Fruit fly (Drosophila melanogaster): ENCODE data around the gene CG6813.
A peak's percentile ranks its signal among the peaks of the same experiment; 100 is the strongest.

Gene CG6813

DNA sequence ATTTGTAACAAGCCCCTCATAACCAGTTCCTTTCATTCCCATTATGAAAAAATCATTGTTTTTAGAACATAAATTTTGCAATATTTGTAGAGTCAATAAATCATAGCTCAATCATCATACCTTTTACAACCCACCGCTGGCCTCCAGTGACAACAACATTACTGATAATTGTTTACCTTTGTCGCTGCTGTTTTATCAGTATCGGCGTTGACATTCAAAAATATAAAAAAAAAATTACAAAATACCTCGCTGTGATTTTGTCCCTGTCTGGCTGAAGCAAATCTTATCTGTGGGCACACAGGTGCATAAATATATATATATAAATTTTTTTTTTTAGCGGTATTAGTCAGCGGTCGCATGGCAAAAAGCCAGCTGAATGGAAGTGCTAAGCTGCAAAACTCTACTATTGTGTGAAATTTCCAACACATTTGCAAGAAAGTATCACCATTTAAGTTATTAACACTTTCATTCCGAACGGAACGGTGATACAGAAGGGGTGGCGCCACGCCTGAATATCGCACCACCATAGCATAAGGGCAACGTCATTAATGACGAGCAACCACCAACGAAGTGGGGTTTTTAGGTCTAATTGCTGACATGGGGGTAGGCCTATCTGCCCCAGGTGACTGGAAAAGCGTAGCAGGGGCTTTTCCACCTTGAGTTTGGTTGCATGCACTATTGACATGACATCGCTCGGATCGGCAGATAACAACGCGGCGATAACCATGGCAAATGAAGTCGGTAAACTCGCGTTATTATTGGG is 39.7 kb upstream of the CG6813 start:
- peak; percentile 12 for TF ChIP-seq Pif1A (GFP tag; optimal IDR thresholded peaks at IDR 0.05)
- TF ChIP-seq CG4496 (GFP tag; IDR thresholded peaks at IDR 0.05) = no peak

DNA sequence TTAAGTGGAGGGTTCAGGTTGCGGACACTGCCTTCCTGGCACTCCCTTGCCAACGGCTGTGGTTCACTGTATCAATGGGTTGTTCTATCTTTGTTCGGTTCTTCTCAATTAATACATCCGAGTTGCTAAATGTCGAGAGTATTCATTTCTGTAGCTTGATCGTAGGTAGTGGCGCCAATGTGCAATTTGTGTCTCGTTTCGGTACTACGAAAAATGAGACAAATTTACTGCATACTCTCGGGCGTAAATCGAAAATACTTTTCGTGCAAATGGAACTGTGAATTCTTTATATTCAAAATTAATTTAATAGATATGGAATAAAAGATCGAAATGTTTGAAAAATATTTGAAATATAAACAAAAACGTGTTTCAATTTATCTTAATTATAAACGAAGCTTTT is 39.1 kb upstream of the CG6813 start:
- no peak for TF ChIP-seq CG10348 (GFP tag; IDR thresholded peaks at IDR 0.05)
- no peak for TF ChIP-seq CG8301 (tag; optimal IDR thresholded peaks at IDR 0.05)
- TF ChIP-seq CG4496 (GFP tag; IDR thresholded peaks at IDR 0.05) = no peak
- TF ChIP-seq fd96Ca (GFP tag; IDR thresholded peaks at IDR 0.05) = no peak
- 0 out of 2 replicates have a peak, but pooled peaks have one; percentile 2 for TF ChIP-seq CG32121 (GFP tag; IDR thresholded peaks at IDR 0.05)
- TF ChIP-seq D1 (tag; optimal IDR thresholded peaks at IDR 0.05) = peak; percentile 38

DNA sequence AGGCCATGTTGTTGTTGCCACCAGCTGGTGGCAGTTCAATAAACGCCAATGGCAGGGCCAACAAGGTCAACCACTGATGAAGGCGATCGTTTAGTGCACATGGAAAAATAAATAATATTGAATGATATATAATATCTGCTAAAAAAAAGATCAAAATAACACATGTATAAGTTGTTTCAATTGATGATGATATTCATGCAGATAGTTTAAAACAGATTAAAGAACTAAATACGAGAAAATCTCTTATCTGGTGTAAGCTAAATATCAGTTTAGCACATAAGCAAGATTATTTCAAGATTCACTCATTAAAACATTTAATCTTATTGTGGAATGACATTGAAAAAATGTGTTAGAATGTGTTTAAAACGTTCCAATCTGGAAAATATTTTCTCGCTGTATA is 37.0 kb upstream of the CG6813 start:
- TF ChIP-seq CG17806 (tag; optimal IDR thresholded peaks at IDR 0.05) = peak; percentile 3
- TF ChIP-seq fd96Ca (GFP tag; IDR thresholded peaks at IDR 0.05) = no peak
- TF ChIP-seq CG9948 (tag; optimal IDR thresholded peaks at IDR 0.05) = peak; percentile 30
- no peak for TF ChIP-seq CG12605 (GFP tag; IDR thresholded peaks at IDR 0.05)
- no peak for TF ChIP-seq Ets98B (GFP tag; IDR thresholded peaks at IDR 0.05)
- no peak for TF ChIP-seq CG10348 (GFP tag; IDR thresholded peaks at IDR 0.05)
- peak; percentile 63 for TF ChIP-seq EcR (GFP tag; optimal IDR thresholded peaks at IDR 0.05)
- no peak for TF ChIP-seq CG4496 (GFP tag; IDR thresholded peaks at IDR 0.05)
- peak; percentile 27 for TF ChIP-seq CG15710 (tag; optimal IDR thresholded peaks at IDR 0.05)
- no peak for TF ChIP-seq CG13204 (GFP tag; optimal IDR thresholded peaks at IDR 0.05)
- TF ChIP-seq CG8159 (tag; optimal IDR thresholded peaks at IDR 0.05) = peak; percentile 44
- no peak for TF ChIP-seq gl (tag; optimal IDR thresholded peaks at IDR 0.05)

DNA sequence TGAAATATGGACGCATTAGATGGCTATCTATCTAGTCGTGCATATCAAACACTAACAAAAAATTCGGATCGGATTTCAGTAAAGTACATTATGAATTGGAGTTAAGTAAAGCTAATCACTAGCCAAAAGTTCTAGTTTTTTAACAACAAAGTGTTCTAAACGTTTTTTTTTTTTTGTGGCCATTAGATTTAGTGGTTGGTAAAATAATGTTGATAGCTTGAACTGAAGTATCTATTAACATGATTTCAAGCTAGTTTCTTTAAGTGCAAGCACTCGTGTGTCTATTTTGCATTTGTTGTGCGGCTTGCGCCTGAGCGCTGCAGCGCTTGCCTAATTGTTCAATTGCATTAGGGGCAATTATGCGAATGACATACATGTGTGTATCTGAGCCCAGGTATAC is 36.2 kb upstream of the CG6813 start:
- no peak for TF ChIP-seq CG14655 (GFP tag; optimal IDR thresholded peaks at IDR 0.05)
- no peak for TF ChIP-seq CG10348 (GFP tag; IDR thresholded peaks at IDR 0.05)
- no peak for TF ChIP-seq Snoo (tag; optimal IDR thresholded peaks at IDR 0.05)
- TF ChIP-seq CG8159 (tag; optimal IDR thresholded peaks at IDR 0.05) = no peak
- TF ChIP-seq rn (GFP tag; IDR thresholded peaks at IDR 0.05) = no peak
- TF ChIP-seq CG15710 (tag; optimal IDR thresholded peaks at IDR 0.05) = no peak
- no peak for TF ChIP-seq CG13204 (GFP tag; optimal IDR thresholded peaks at IDR 0.05)
- TF ChIP-seq Pif1A (GFP tag; optimal IDR thresholded peaks at IDR 0.05) = no peak
- no peak for TF ChIP-seq CG34367 (tag; optimal IDR thresholded peaks at IDR 0.05)
- TF ChIP-seq Ets98B (GFP tag; IDR thresholded peaks at IDR 0.05) = peak; percentile 30; the same call in 1 of the 2 replicates
- TF ChIP-seq CG32121 (GFP tag; IDR thresholded peaks at IDR 0.05) = peak; percentile 62
- TF ChIP-seq CG8301 (tag; optimal IDR thresholded peaks at IDR 0.05) = no peak
- TF ChIP-seq gl (tag; optimal IDR thresholded peaks at IDR 0.05) = no peak
- TF ChIP-seq EcR (GFP tag; optimal IDR thresholded peaks at IDR 0.05) = no peak

DNA sequence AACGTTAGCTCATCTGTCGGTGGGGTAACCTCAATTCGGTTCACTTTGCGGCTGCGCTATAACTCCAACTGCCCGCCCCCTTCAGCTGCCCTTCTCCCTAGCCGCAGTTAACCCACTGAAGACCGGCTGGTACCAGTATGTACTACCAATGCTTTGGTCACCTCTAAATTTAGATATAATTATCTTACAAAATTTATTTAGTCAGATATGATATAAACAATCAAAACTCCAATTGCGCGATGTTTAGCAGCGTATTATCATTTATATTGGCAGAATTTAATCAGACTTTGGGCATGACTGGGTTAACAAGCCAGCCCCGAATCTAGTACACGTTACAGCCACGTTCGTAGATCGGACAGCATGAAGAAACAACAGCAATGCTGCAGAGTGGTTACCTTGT is 35.3 kb upstream of the CG6813 start:
- TF ChIP-seq Snoo (tag; optimal IDR thresholded peaks at IDR 0.05) (no peak), EcR (GFP tag; optimal IDR thresholded peaks at IDR 0.05) (no peak), rn (GFP tag; IDR thresholded peaks at IDR 0.05) (no peak; the same call in 1 of the 2 replicates), CG12605 (GFP tag; IDR thresholded peaks at IDR 0.05) (peak; percentile 38; the same call in 1 of the 2 replicates), CG13204 (GFP tag; optimal IDR thresholded peaks at IDR 0.05) (peak; percentile 18), CG4496 (GFP tag; IDR thresholded peaks at IDR 0.05) (peak; percentile 74), CG9948 (tag; optimal IDR thresholded peaks at IDR 0.05) (peak; percentile 67), gl (tag; optimal IDR thresholded peaks at IDR 0.05) (peak; percentile 40), CG8301 (tag; optimal IDR thresholded peaks at IDR 0.05) (peak; percentile 54), CG34367 (tag; optimal IDR thresholded peaks at IDR 0.05) (peak; percentile 47), D1 (tag; optimal IDR thresholded peaks at IDR 0.05) (no peak), Ets98B (GFP tag; IDR thresholded peaks at IDR 0.05) (peak; percentile 75), Pif1A (GFP tag; optimal IDR thresholded peaks at IDR 0.05) (peak; percentile 64), CG15710 (tag; optimal IDR thresholded peaks at IDR 0.05) (peak; percentile 64), CG8159 (tag; optimal IDR thresholded peaks at IDR 0.05) (peak; percentile 57), CG10348 (GFP tag; IDR thresholded peaks at IDR 0.05) (no peak), CG17806 (tag; optimal IDR thresholded peaks at IDR 0.05) (peak; percentile 65), fd96Ca (GFP tag; IDR thresholded peaks at IDR 0.05) (peak; percentile 76; the same call in 2 of the 3 replicates), CG32121 (GFP tag; IDR thresholded peaks at IDR 0.05) (peak; percentile 79), CG14655 (GFP tag; optimal IDR thresholded peaks at IDR 0.05) (peak; percentile 62), Pif1B (GFP tag; optimal IDR thresholded peaks at IDR 0.05) (peak; percentile 44)

DNA sequence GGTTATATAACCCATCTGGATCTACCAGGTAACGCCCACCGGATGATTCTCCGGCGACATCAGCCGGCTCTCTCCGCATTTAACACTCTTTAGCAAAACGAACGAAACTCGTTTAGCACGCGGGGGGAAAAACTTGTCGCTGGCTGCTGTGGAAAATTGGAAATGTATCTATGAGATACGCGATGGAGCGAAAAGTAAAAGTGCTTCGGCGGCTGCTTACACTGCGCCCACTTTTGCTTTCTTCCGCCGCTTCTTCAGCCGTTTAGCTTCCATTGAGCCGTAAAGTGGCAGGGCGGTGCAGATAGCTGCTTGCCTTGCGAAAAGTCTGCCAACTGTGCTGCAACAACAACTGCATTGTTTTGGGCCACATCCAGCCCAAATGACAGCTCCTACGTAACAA is 34.7 kb upstream of the CG6813 start:
- TF ChIP-seq CG8301 (tag; optimal IDR thresholded peaks at IDR 0.05) (peak; percentile 32), rn (GFP tag; IDR thresholded peaks at IDR 0.05) (no peak), CG13204 (GFP tag; optimal IDR thresholded peaks at IDR 0.05) (no peak), CG14655 (GFP tag; optimal IDR thresholded peaks at IDR 0.05) (peak; percentile 36), D1 (tag; optimal IDR thresholded peaks at IDR 0.05) (no peak), CG10348 (GFP tag; IDR thresholded peaks at IDR 0.05) (no peak), EcR (GFP tag; optimal IDR thresholded peaks at IDR 0.05) (no peak), Pif1A (GFP tag; optimal IDR thresholded peaks at IDR 0.05) (no peak), fd96Ca (GFP tag; IDR thresholded peaks at IDR 0.05) (peak; percentile 14; the same call in 1 of the 3 replicates), gl (tag; optimal IDR thresholded peaks at IDR 0.05) (no peak), CG12605 (GFP tag; IDR thresholded peaks at IDR 0.05) (no peak), Pif1B (GFP tag; optimal IDR thresholded peaks at IDR 0.05) (no peak), CG4496 (GFP tag; IDR thresholded peaks at IDR 0.05) (no peak; the same call in 2 of the 3 replicates), Snoo (tag; optimal IDR thresholded peaks at IDR 0.05) (no peak), CG8159 (tag; optimal IDR thresholded peaks at IDR 0.05) (no peak), CG32121 (GFP tag; IDR thresholded peaks at IDR 0.05) (no peak), CG9948 (tag; optimal IDR thresholded peaks at IDR 0.05) (no peak), Ets98B (GFP tag; IDR thresholded peaks at IDR 0.05) (no peak), CG17806 (tag; optimal IDR thresholded peaks at IDR 0.05) (no peak), CG34367 (tag; optimal IDR thresholded peaks at IDR 0.05) (no peak), CG15710 (tag; optimal IDR thresholded peaks at IDR 0.05) (no peak)

Data from whole organism, pupa.